Fruit fly (Drosophila melanogaster) whole organism, embryonic: ENCODE data around the gene ppk20.

Experiments
- Abd-B ChIP-seq: fragments of 200-800 bp; sonication (Bioruptor generic); optimal IDR thresholded peaks from 2 replicates; lab custom pipeline; 2018; ENCODE audit warnings: missing biosample characterization, mild to moderate bottlenecking, missing genetic modification characterization, moderate library complexity
- Aef1 ChIP-seq: fragments of 200-800 bp; sonication (Bioruptor generic); IDR thresholded peaks from 3 replicates; pipeline ENCODE4 v1.3.6; 2022; ENCODE audit warnings: missing biosample characterization, missing genetic modification characterization
- Atf-2 ChIP-seq: fragments of 200-800 bp; sonication (Bioruptor generic); optimal IDR thresholded peaks from 2 replicates; lab custom pipeline; 2016; ENCODE audit warnings: missing biosample characterization, missing genetic modification characterization
- Blimp-1 ChIP-seq: fragments of 200-800 bp; sonication (Bioruptor generic); optimal IDR thresholded peaks from 3 replicates; lab custom pipeline; 2018; ENCODE audit warnings: missing biosample characterization, missing genetic modification characterization, mild to moderate bottlenecking, moderate library complexity, missing genetic modification reagents
- C15 ChIP-seq: fragments of 200-800 bp; sonication (Bioruptor generic); IDR thresholded peaks from 3 replicates; pipeline ENCODE4 v1.3.6; 2022; ENCODE audit warnings: missing biosample characterization, missing genetic modification characterization
- CG11723 ChIP-seq: fragments of 200-800 bp; sonication (Bioruptor generic); optimal IDR thresholded peaks from 2 replicates; lab custom pipeline; 2017; ENCODE audit warnings: missing biosample characterization, mild to moderate bottlenecking, missing genetic modification characterization
- CG12155 ChIP-seq: fragments of 200-800 bp; sonication (Bioruptor generic); optimal IDR thresholded peaks from 3 replicates; lab custom pipeline; 2016; ENCODE audit warnings: missing biosample characterization, missing genetic modification characterization
- CG12236 ChIP-seq: fragments of 200-800 bp; sonication (Bioruptor generic); optimal IDR thresholded peaks from 2 replicates; lab custom pipeline; 2016; ENCODE audit warnings: missing biosample characterization, missing genetic modification characterization
- CG13296 ChIP-seq: fragments of 200-800 bp; sonication (Bioruptor generic); optimal IDR thresholded peaks from 3 replicates; lab custom pipeline; 2018; ENCODE audit warnings: missing biosample characterization, mild to moderate bottlenecking, missing genetic modification characterization
- CG13424 ChIP-seq: fragments of 200-800 bp; sonication (Bioruptor generic); optimal IDR thresholded peaks from 2 replicates; lab custom pipeline; 2019; ENCODE audit warnings: missing biosample characterization, mild to moderate bottlenecking, missing genetic modification characterization, moderate library complexity
- CG14441 ChIP-seq: fragments of 200-800 bp; sonication (Bioruptor generic); IDR thresholded peaks from 2 replicates; pipeline ENCODE4 v1.3.6; 2022; ENCODE audit warnings: missing biosample characterization, missing genetic modification characterization
- CG17359 ChIP-seq: fragments of 200-800 bp; sonication (Bioruptor generic); optimal IDR thresholded peaks from 3 replicates; lab custom pipeline; 2018; ENCODE audit warnings: missing biosample characterization, mild to moderate bottlenecking, missing genetic modification characterization, moderate library complexity
- CG1792 ChIP-seq: fragments of 200-800 bp; sonication (Bioruptor generic); optimal IDR thresholded peaks from 2 replicates; lab custom pipeline; 2016; ENCODE audit warnings: missing biosample characterization, missing genetic modification characterization
- CG18599 ChIP-seq: fragments of 200-800 bp; sonication (Bioruptor generic); optimal IDR thresholded peaks from 3 replicates; lab custom pipeline; 2017; ENCODE audit warnings: missing biosample characterization, missing genetic modification characterization, mild to moderate bottlenecking, moderate library complexity, missing genetic modification reagents
- CG18619 ChIP-seq: fragments of 200-800 bp; sonication (Bioruptor generic); optimal IDR thresholded peaks from 3 replicates; lab custom pipeline; 2017; ENCODE audit warnings: missing biosample characterization, mild to moderate bottlenecking, missing genetic modification characterization
- CG2678 ChIP-seq: fragments of 200-800 bp; sonication (Bioruptor generic); optimal IDR thresholded peaks from 3 replicates; lab custom pipeline; 2019; ENCODE audit warnings: missing biosample characterization, mild to moderate bottlenecking, missing genetic modification characterization, moderate library complexity
- CG34224 ChIP-seq: fragments of 200-800 bp; sonication (Bioruptor generic); IDR thresholded peaks from 3 replicates; pipeline ENCODE4 v1.3.6; 2022; ENCODE audit warnings: missing biosample characterization, missing genetic modification characterization; ENCODE audit not compliant: partially characterized antibody
- CG4360 ChIP-seq: fragments of 200-800 bp; sonication (Bioruptor generic); IDR thresholded peaks from 2 replicates; pipeline ENCODE4 v1.3.6; 2022; ENCODE audit warnings: missing biosample characterization, missing genetic modification characterization
- CG5180 ChIP-seq: fragments of 200-800 bp; sonication (Bioruptor generic); optimal IDR thresholded peaks from 3 replicates; lab custom pipeline; 2017; ENCODE audit warnings: missing biosample characterization, missing genetic modification characterization, mild to moderate bottlenecking, moderate library complexity, missing genetic modification reagents
- CG7786 ChIP-seq: fragments of 200-800 bp; sonication (Bioruptor generic); optimal IDR thresholded peaks from 2 replicates; lab custom pipeline; 2016; ENCODE audit warnings: missing biosample characterization, missing genetic modification characterization
- CG9876 ChIP-seq: fragments of 200-800 bp; sonication (Bioruptor generic); optimal IDR thresholded peaks from 2 replicates; lab custom pipeline; 2016; ENCODE audit warnings: missing biosample characterization, missing genetic modification characterization
- CrebB ChIP-seq: fragments of 200-800 bp; sonication (Bioruptor generic); optimal IDR thresholded peaks from 3 replicates; lab custom pipeline; 2018; ENCODE audit warnings: missing biosample characterization, mild to moderate bottlenecking, missing genetic modification characterization
- Dref ChIP-seq: fragments of 200-800 bp; sonication (Bioruptor generic); IDR thresholded peaks from 2 replicates; pipeline ENCODE4 v1.3.6; 2022; ENCODE audit warnings: missing biosample characterization, missing genetic modification characterization
- Drgx ChIP-seq: fragments of 200-800 bp; sonication (Bioruptor generic); IDR thresholded peaks from 2 replicates; pipeline ENCODE4 v1.3.6; 2022; ENCODE audit warnings: missing biosample characterization, missing genetic modification characterization
- ERR ChIP-seq: fragments of 200-800 bp; sonication (Bioruptor generic); optimal IDR thresholded peaks from 2 replicates; lab custom pipeline; 2016; ENCODE audit warnings: missing biosample characterization, missing genetic modification characterization
- Ets97D ChIP-seq: fragments of 200-800 bp; sonication (Bioruptor generic); optimal IDR thresholded peaks from 3 replicates; lab custom pipeline; 2016; ENCODE audit warnings: missing biosample characterization, missing genetic modification characterization
- H15 ChIP-seq: fragments of 200-800 bp; sonication (Bioruptor generic); IDR thresholded peaks from 3 replicates; pipeline ENCODE4 v1.3.6; 2022; ENCODE audit warnings: missing biosample characterization, missing genetic modification characterization
- HLH4C ChIP-seq: fragments of 200-800 bp; sonication (Bioruptor generic); IDR thresholded peaks from 3 replicates; pipeline ENCODE4 v1.3.6; 2022; ENCODE audit warnings: missing biosample characterization, missing genetic modification characterization; ENCODE audit not compliant: partially characterized antibody
- Jarid2 ChIP-seq: fragments of 200-800 bp; sonication (Bioruptor generic); optimal IDR thresholded peaks from 3 replicates; lab custom pipeline; 2017; ENCODE audit warnings: mild to moderate bottlenecking, missing biosample characterization, missing genetic modification reagents, missing genetic modification characterization
- MESR4 ChIP-seq: fragments of 200-800 bp; sonication (Bioruptor generic); optimal IDR thresholded peaks from 2 replicates; lab custom pipeline; 2018; ENCODE audit warnings: missing biosample characterization, mild to moderate bottlenecking, missing genetic modification characterization, moderate library complexity
- Med ChIP-seq: fragments of 200-800 bp; sonication (Bioruptor generic); peaks from one replicate; lab custom pipeline; 2016; ENCODE audit warnings: missing biosample characterization, missing genetic modification characterization, mild to moderate bottlenecking, inconsistent platforms, moderate library complexity
- PHDP ChIP-seq: fragments of 200-800 bp; sonication (Bioruptor generic); optimal IDR thresholded peaks from 3 replicates; lab custom pipeline; 2018; ENCODE audit warnings: missing biosample characterization, mild to moderate bottlenecking, missing genetic modification characterization, moderate library complexity
- Ptx1 ChIP-seq: fragments of 200-800 bp; sonication (Bioruptor generic); IDR thresholded peaks from 2 replicates; pipeline ENCODE4 v1.3.6; 2022; ENCODE audit warnings: missing biosample characterization, missing genetic modification characterization
- bcd ChIP-seq: fragments of 200-800 bp; sonication (Bioruptor generic); optimal IDR thresholded peaks from 2 replicates; lab custom pipeline; 2017; ENCODE audit warnings: missing biosample characterization, mild to moderate bottlenecking, missing genetic modification characterization
- caup ChIP-seq: fragments of 200-800 bp; sonication (Bioruptor generic); optimal IDR thresholded peaks from 3 replicates; lab custom pipeline; 2017; ENCODE audit warnings: missing biosample characterization, mild to moderate bottlenecking, missing genetic modification characterization, moderate library complexity; ENCODE audit not compliant: severe bottlenecking
- danr ChIP-seq: fragments of 200-800 bp; sonication (Bioruptor generic); IDR thresholded peaks from 2 replicates; pipeline ENCODE4 v1.3.6; 2022; ENCODE audit warnings: missing biosample characterization, missing genetic modification characterization
- dimm ChIP-seq: fragments of 200-800 bp; sonication (Bioruptor generic); IDR thresholded peaks from 2 replicates; pipeline ENCODE4 v1.3.6; 2022; ENCODE audit warnings: missing biosample characterization, missing genetic modification characterization
- dpn ChIP-seq, 2 experiments: fragments of 200-800 bp; sonication (Bioruptor generic); optimal IDR thresholded peaks; 3 replicates each; lab custom pipeline; 2016; ENCODE audit warnings: missing biosample characterization in 2 of 2, missing genetic modification characterization in 2 of 2
- fd3F ChIP-seq: fragments of 200-800 bp; sonication (Bioruptor generic); optimal IDR thresholded peaks from 2 replicates; lab custom pipeline; 2018; ENCODE audit warnings: missing biosample characterization, mild to moderate bottlenecking, missing genetic modification characterization, moderate library complexity
- lab ChIP-seq: fragments of 200-800 bp; sonication (Bioruptor generic); optimal IDR thresholded peaks from 3 replicates; lab custom pipeline; 2017; ENCODE audit warnings: missing biosample characterization, missing genetic modification characterization, mild to moderate bottlenecking, moderate library complexity, missing genetic modification reagents
- mirr ChIP-seq: fragments of 200-800 bp; sonication (Bioruptor generic); optimal IDR thresholded peaks from 3 replicates; lab custom pipeline; 2018; ENCODE audit warnings: missing biosample characterization, mild to moderate bottlenecking, missing genetic modification characterization
- oc ChIP-seq: fragments of 200-800 bp; sonication (Bioruptor generic); optimal IDR thresholded peaks from 2 replicates; lab custom pipeline; 2018; ENCODE audit warnings: missing biosample characterization, mild to moderate bottlenecking, missing genetic modification characterization, moderate library complexity
- shn ChIP-seq: fragments of 200-800 bp; sonication (Bioruptor generic); optimal IDR thresholded peaks from 3 replicates; lab custom pipeline; 2016; ENCODE audit warnings: missing biosample characterization, missing genetic modification characterization
- slbo ChIP-seq: fragments of 200-800 bp; sonication (Bioruptor generic); IDR thresholded peaks from 2 replicates; pipeline ENCODE4 v1.3.6; 2022; ENCODE audit warnings: missing biosample characterization, missing genetic modification characterization
- ssp ChIP-seq: fragments of 200-800 bp; sonication (Bioruptor generic); IDR thresholded peaks from 2 replicates; pipeline ENCODE4 v1.3.6; 2022; ENCODE audit warnings: missing biosample characterization, missing genetic modification characterization
- stwl ChIP-seq: fragments of 200-800 bp; sonication (Bioruptor generic); optimal IDR thresholded peaks from 3 replicates; lab custom pipeline; 2018; ENCODE audit warnings: missing biosample characterization, mild to moderate bottlenecking, missing genetic modification characterization, moderate library complexity
- tap ChIP-seq: fragments of 200-800 bp; optimal IDR thresholded peaks from 3 replicates; lab custom pipeline; 2019; ENCODE audit warnings: missing biosample characterization, mild to moderate bottlenecking, missing genetic modification characterization, moderate library complexity
- unpg ChIP-seq: fragments of 200-800 bp; sonication (Bioruptor generic); optimal IDR thresholded peaks from 3 replicates; lab custom pipeline; 2018; ENCODE audit warnings: missing biosample characterization, mild to moderate bottlenecking, missing genetic modification characterization, moderate library complexity
- vvl ChIP-seq: fragments of 200-800 bp; sonication (Bioruptor generic); IDR thresholded peaks from 2 replicates; pipeline ENCODE4 v1.3.6; 2022; ENCODE audit warnings: missing biosample characterization, missing genetic modification characterization

The ppk20 gene

DNA sequence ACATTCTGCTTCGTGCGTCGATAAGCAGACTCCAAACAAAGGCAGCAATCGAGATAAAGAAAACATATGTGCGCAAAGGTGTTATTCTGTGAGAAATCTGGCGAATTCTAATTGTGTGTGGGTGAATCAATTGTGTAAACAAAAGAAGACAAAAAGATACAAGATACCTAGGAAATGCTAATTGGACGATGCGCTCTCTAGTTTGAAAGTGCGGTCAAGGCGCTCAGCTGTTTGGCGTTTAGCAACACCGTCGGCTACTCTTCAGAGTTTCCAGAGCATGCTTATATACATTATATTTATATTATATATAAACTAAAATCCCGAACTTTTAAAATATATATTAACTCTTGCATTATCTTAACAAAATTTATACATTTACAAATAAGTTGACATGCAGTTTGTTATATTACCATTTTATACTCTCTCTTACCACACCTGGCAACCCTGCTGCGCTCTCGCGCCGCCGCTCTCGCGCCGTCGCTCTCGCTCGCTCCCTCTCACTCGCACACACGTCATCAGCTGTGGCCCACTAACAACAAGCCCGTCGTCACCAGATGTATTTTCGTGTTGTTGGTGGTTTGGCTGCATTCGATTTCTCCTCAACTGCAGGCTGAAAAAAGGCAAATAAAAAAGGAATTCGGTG, 50.0 kb downstream of the ppk20 start, which contains the start of gene CG1907 (continued):
- TF ChIP-seq danr (GFP tag; lab: Robert Waterston, UW) (peak; percentile 96), oc (tag; lab: Kevin White, UChicago) (peak; percentile 96), dimm (peak; percentile 95), Aef1 (peak; percentile 99), Ptx1 (GFP tag; lab: Robert Waterston, UW) (peak; percentile 99), CG11723 (GFP tag; lab: Kevin White, UChicago) (peak; percentile 98), tap (tag; lab: Kevin White, UChicago) (peak; percentile 98), HLH4C (GFP tag; lab: Robert Waterston, UW) (0 out of 3 replicates have a peak, but pooled peaks have one; percentile 49), MESR4 (peak; percentile 45), CG18619 (peak; percentile 96), CG2678 (peak; percentile 99), ssp (peak; percentile 94), H15 (GFP tag; lab: Robert Waterston, UW) (peak; percentile 98), Abd-B (GFP tag; lab: Kevin White, UChicago) (peak; percentile 97), stwl (tag; lab: Kevin White, UChicago) (peak; percentile 96), caup (GFP tag; lab: Kevin White, UChicago) (peak; percentile 99), Med (GFP tag; lab: Kevin White, UChicago) (peak; percentile 96), CG17359 (tag; lab: Kevin White, UChicago) (peak; percentile 98), Blimp-1 (peak; percentile 97), C15 (GFP tag; lab: Robert Waterston, UW) (peak; percentile 94), CG4360 (GFP tag; lab: Robert Waterston, UW) (peak; percentile 87), Atf-2 (GFP tag; lab: Kevin White, UChicago) (peak; percentile 80), Jarid2 (peak; percentile 90), CG7786 (GFP tag; lab: Kevin White, UChicago) (peak; percentile 80), CG13296 (GFP tag; lab: Kevin White, UChicago) (peak; percentile 98), vvl (GFP tag; lab: Robert Waterston, UW) (peak; percentile 99), CG5180 (GFP tag; lab: Kevin White, UChicago) (peak; percentile 90), CG18599 (GFP tag; lab: Kevin White, UChicago) (peak; percentile 99), dpn (GFP tag; optimal IDR thresholded peaks at IDR 0.05; lab: Kevin White, UChicago) (peak; percentile 82 to 97), bcd (GFP tag; lab: Kevin White, UChicago) (peak; percentile 99), unpg (GFP tag; lab: Kevin White, UChicago) (peak; percentile 99), CG34224 (GFP tag; lab: Robert Waterston, UW) (no peak), PHDP (tag; lab: Kevin White, UChicago) (peak; percentile 98), CG13424 (tag; lab: Kevin White, UChicago) (peak; percentile 99), CG12155 (peak; percentile 95), fd3F (GFP tag; lab: Kevin White, UChicago) (peak; percentile 96), CG1792 (GFP tag; lab: Kevin White, UChicago) (peak; percentile 71), shn (GFP tag; lab: Kevin White, UChicago) (peak; percentile 34), CG9876 (peak; percentile 75), lab (GFP tag; lab: Kevin White, UChicago) (peak; percentile 99), Drgx (GFP tag; lab: Robert Waterston, UW) (peak; percentile 98), Dref (GFP tag; lab: Robert Waterston, UW) (peak; percentile 33), CG12236 (GFP tag; lab: Kevin White, UChicago) (peak; percentile 48), CrebB (peak; percentile 95), Ets97D (peak; percentile 64), slbo (GFP tag; lab: Robert Waterston, UW) (peak; percentile 99), CG14441 (GFP tag; lab: Robert Waterston, UW) (peak; percentile 98), mirr (GFP tag; lab: Kevin White, UChicago) (peak; percentile 85), ERR (GFP tag; lab: Kevin White, UChicago) (peak; percentile 75)
